Worm (Caenorhabditis elegans) whole organism, early embryonic: ENCODE data around the gene doxa-1.

Source experiments
- F13C5.2 ChIP-seq: sonication (generic microtip); optimal IDR thresholded peaks from 2 replicates; lab custom pipeline; 2017; ENCODE audit warnings: mild to moderate bottlenecking, missing genetic modification characterization, inconsistent platforms, missing compliant biosample characterization
- hmbx-1 ChIP-seq: sonication (generic microtip); optimal IDR thresholded peaks from 2 replicates; lab custom pipeline; 2016; ENCODE audit warnings: mild to moderate bottlenecking, missing genetic modification characterization, missing compliant biosample characterization
- tbx-37 ChIP-seq: fragments of 200-800 bp; sonication (Bioruptor generic); conservative IDR thresholded peaks from 2 replicates; pipeline ENCODE4 v1.3.6; 2022; ENCODE audit warnings: missing genetic modification reagents, missing genetic modification characterization, missing compliant biosample characterization

ce11 chrIII:8602148-8602547, 21.2 kb downstream of the doxa-1 start:
- TF ChIP-seq tbx-37 (GFP tag; lab: Robert Waterston, UW): no peak
- TF ChIP-seq hmbx-1 (tag; lab: Kevin White, UChicago): no peak
- no peak for TF ChIP-seq F13C5.2 (tag; lab: Kevin White, UChicago)
